Fruit fly (Drosophila melanogaster) whole organism, embryonic: Measurements from ENCODE around the gene CG1213.

Experiments used
- Adf1 ChIP-seq: fragments of 200-800 bp; sonication (Bioruptor generic); IDR thresholded peaks from 2 replicates; pipeline ENCODE4 v1.3.6; 2022; ENCODE audit warnings: missing biosample characterization, missing genetic modification characterization
- CG10431 ChIP-seq: fragments of 200-800 bp; sonication (Bioruptor generic); optimal IDR thresholded peaks from 3 replicates; lab custom pipeline; 2018; ENCODE audit warnings: missing biosample characterization, mild to moderate bottlenecking, missing genetic modification characterization
- CG12391 ChIP-seq: fragments of 200-800 bp; sonication (Bioruptor generic); optimal IDR thresholded peaks from 3 replicates; lab custom pipeline; 2018; ENCODE audit warnings: missing biosample characterization, mild to moderate bottlenecking, missing genetic modification characterization, moderate library complexity
- CG13775 ChIP-seq: fragments of 200-800 bp; sonication (Bioruptor generic); optimal IDR thresholded peaks from 3 replicates; lab custom pipeline; 2017; ENCODE audit warnings: missing biosample characterization, mild to moderate bottlenecking, missing genetic modification characterization
- CG17361 ChIP-seq: fragments of 200-800 bp; sonication (Bioruptor generic); IDR thresholded peaks from 3 replicates; pipeline ENCODE4 v1.3.6; 2022; ENCODE audit warnings: missing biosample characterization, missing genetic modification characterization
- CG2678 ChIP-seq: fragments of 200-800 bp; sonication (Bioruptor generic); optimal IDR thresholded peaks from 3 replicates; lab custom pipeline; 2019; ENCODE audit warnings: missing biosample characterization, mild to moderate bottlenecking, missing genetic modification characterization, moderate library complexity
- CG30431 ChIP-seq: fragments of 200-800 bp; sonication (Bioruptor generic); optimal IDR thresholded peaks from 2 replicates; lab custom pipeline; 2017; ENCODE audit warnings: missing biosample characterization, missing genetic modification characterization
- CG3407 ChIP-seq: fragments of 200-800 bp; sonication (Bioruptor generic); optimal IDR thresholded peaks from 2 replicates; lab custom pipeline; 2018; ENCODE audit warnings: missing biosample characterization, mild to moderate bottlenecking, missing genetic modification characterization
- CG6765 ChIP-seq: fragments of 200-800 bp; sonication (Bioruptor generic); optimal IDR thresholded peaks from 3 replicates; lab custom pipeline; 2017; ENCODE audit warnings: missing biosample characterization, mild to moderate bottlenecking, missing genetic modification characterization
- CG6791 ChIP-seq: fragments of 200-800 bp; sonication (Bioruptor generic); IDR thresholded peaks from 3 replicates; pipeline ENCODE4 v1.3.6; 2022; ENCODE audit warnings: missing biosample characterization, missing genetic modification characterization; ENCODE audit not compliant: partially characterized antibody
- CG7786 ChIP-seq: fragments of 200-800 bp; sonication (Bioruptor generic); optimal IDR thresholded peaks from 2 replicates; lab custom pipeline; 2016; ENCODE audit warnings: missing biosample characterization, missing genetic modification characterization
- CG8290 ChIP-seq, 3 experiments: fragments of 200-800 bp; sonication (Bioruptor generic); optimal IDR thresholded peaks; 2 replicates each; lab custom pipeline; 2016 to 2019; ENCODE audit warnings: missing biosample characterization in 3 of 3, missing genetic modification characterization in 3 of 3, mild to moderate bottlenecking in 2 of 3, moderate library complexity in 1 of 3
- CG8924 ChIP-seq: fragments of 200-800 bp; optimal IDR thresholded peaks from 3 replicates; lab custom pipeline; 2019; ENCODE audit warnings: missing biosample characterization, mild to moderate bottlenecking, missing genetic modification characterization, moderate library complexity
- Doc2 ChIP-seq: fragments of 200-800 bp; sonication (Bioruptor generic); IDR thresholded peaks from 2 replicates; pipeline ENCODE4 v1.3.6; 2022; ENCODE audit warnings: missing biosample characterization, missing genetic modification characterization
- Eip74EF ChIP-seq, 2 experiments: fragments of 200-800 bp in 1 of 2; fragments of >200 bp in 1 of 2; sonication (Bioruptor generic) in 1 of 2; optimal IDR thresholded peaks; 2 replicates each; lab custom pipeline; 2017 to 2019; ENCODE audit warnings: missing biosample characterization in 2 of 2, missing genetic modification characterization in 2 of 2, mild to moderate bottlenecking in 1 of 2, moderate library complexity in 1 of 2
- HHEX ChIP-seq: fragments of 200-800 bp; sonication (Bioruptor generic); optimal IDR thresholded peaks from 3 replicates; lab custom pipeline; 2017; ENCODE audit warnings: missing biosample characterization, mild to moderate bottlenecking, missing genetic modification characterization, missing genetic modification reagents
- MTF-1 ChIP-seq: fragments of 200-800 bp; sonication (Bioruptor generic); optimal IDR thresholded peaks from 2 replicates; lab custom pipeline; 2018; ENCODE audit warnings: missing biosample characterization, mild to moderate bottlenecking, missing genetic modification characterization, borderline replicate concordance
- Oaz ChIP-seq: fragments of 200-800 bp; sonication (Bioruptor generic); IDR thresholded peaks from 2 replicates; pipeline ENCODE4 v1.3.6; 2022; ENCODE audit warnings: missing biosample characterization, missing genetic modification characterization
- Poxn ChIP-seq: fragments of 200-800 bp; sonication (Bioruptor generic); IDR thresholded peaks from 2 replicates; pipeline ENCODE4 v1.3.6; 2022; ENCODE audit warnings: missing biosample characterization, missing genetic modification characterization
- Sin3A ChIP-seq: fragments of >200 bp; optimal IDR thresholded peaks from 2 replicates; lab custom pipeline; 2018
- Sry-δ ChIP-seq: fragments of 200-800 bp; sonication (Bioruptor generic); optimal IDR thresholded peaks from 2 replicates; lab custom pipeline; 2016; ENCODE audit warnings: missing biosample characterization, missing genetic modification characterization
- ab ChIP-seq: fragments of 200-800 bp; sonication (Bioruptor generic); optimal IDR thresholded peaks from 2 replicates; lab custom pipeline; 2016; ENCODE audit warnings: missing biosample characterization, missing genetic modification characterization
- al ChIP-seq: fragments of 200-800 bp; sonication (Bioruptor generic); IDR thresholded peaks from 2 replicates; pipeline ENCODE4 v1.3.6; 2022; ENCODE audit warnings: missing biosample characterization, missing genetic modification characterization
- ash1 ChIP-seq: fragments of 200-800 bp; sonication (Bioruptor generic); optimal IDR thresholded peaks from 2 replicates; lab custom pipeline; 2018; ENCODE audit warnings: missing biosample characterization, mild to moderate bottlenecking, missing genetic modification characterization
- az2 ChIP-seq: fragments of 200-800 bp; sonication (Bioruptor generic); optimal IDR thresholded peaks from 3 replicates; lab custom pipeline; 2016; ENCODE audit warnings: missing biosample characterization, missing genetic modification characterization
- bab2 ChIP-seq: fragments of 200-800 bp; sonication (Bioruptor generic); optimal IDR thresholded peaks from 2 replicates; lab custom pipeline; 2016; ENCODE audit warnings: missing biosample characterization, missing genetic modification characterization
- bigmax ChIP-seq: fragments of 200-800 bp; sonication (Bioruptor generic); optimal IDR thresholded peaks from 2 replicates; lab custom pipeline; 2018; ENCODE audit warnings: missing biosample characterization, mild to moderate bottlenecking, missing genetic modification characterization
- cas ChIP-seq: fragments of 200-800 bp; sonication (Bioruptor generic); IDR thresholded peaks from 2 replicates; pipeline ENCODE4 v1.3.6; 2022; ENCODE audit warnings: missing biosample characterization, missing genetic modification characterization
- chinmo ChIP-seq: fragments of 200-800 bp; sonication (Bioruptor generic); IDR thresholded peaks from 4 replicates; pipeline ENCODE4 v1.3.6; 2022; ENCODE audit warnings: missing biosample characterization, missing genetic modification characterization; ENCODE audit not compliant: partially characterized antibody
- da ChIP-seq: fragments of 200-800 bp; sonication (Bioruptor generic); optimal IDR thresholded peaks from 2 replicates; lab custom pipeline; 2016; ENCODE audit warnings: missing biosample characterization, missing genetic modification characterization
- dmrt11E ChIP-seq: fragments of 200-800 bp; sonication (Bioruptor generic); optimal IDR thresholded peaks from 3 replicates; lab custom pipeline; 2018; ENCODE audit warnings: missing biosample characterization, mild to moderate bottlenecking, missing genetic modification characterization, moderate library complexity
- eve ChIP-seq, 2 experiments: fragments of >200 bp; optimal IDR thresholded peaks; 2 replicates each; lab custom pipeline; 2017; ENCODE audit warnings: missing biosample characterization in 2 of 2, missing genetic modification characterization in 2 of 2
- exex ChIP-seq: fragments of 200-800 bp; sonication (Bioruptor generic); optimal IDR thresholded peaks from 4 replicates; lab custom pipeline; 2018; ENCODE audit warnings: missing biosample characterization, mild to moderate bottlenecking, missing genetic modification characterization, moderate library complexity
- fd102C ChIP-seq: fragments of 200-800 bp; sonication (Bioruptor generic); optimal IDR thresholded peaks from 2 replicates; lab custom pipeline; 2018; ENCODE audit warnings: missing biosample characterization, mild to moderate bottlenecking, missing genetic modification characterization, moderate library complexity
- gcm ChIP-seq: fragments of 200-800 bp; sonication (Bioruptor generic); optimal IDR thresholded peaks from 2 replicates; lab custom pipeline; 2019; ENCODE audit warnings: missing biosample characterization, mild to moderate bottlenecking, missing genetic modification characterization, moderate library complexity
- gcm2 ChIP-seq: fragments of 200-800 bp; sonication (Bioruptor generic); optimal IDR thresholded peaks from 2 replicates; lab custom pipeline; 2016; ENCODE audit warnings: missing biosample characterization, missing genetic modification characterization
- grn ChIP-seq: fragments of 200-800 bp; sonication (Bioruptor generic); optimal IDR thresholded peaks from 3 replicates; lab custom pipeline; 2017; ENCODE audit warnings: missing biosample characterization, missing genetic modification characterization
- gro ChIP-seq: fragments of 200-800 bp; sonication (Bioruptor generic); optimal IDR thresholded peaks from 2 replicates; lab custom pipeline; 2016; ENCODE audit warnings: missing biosample characterization, missing genetic modification characterization
- gsb ChIP-seq: fragments of 200-800 bp; sonication (Bioruptor generic); IDR thresholded peaks from 2 replicates; pipeline ENCODE4 v1.3.6; 2022; ENCODE audit warnings: missing biosample characterization, missing genetic modification characterization
- h ChIP-seq: fragments of >200 bp; optimal IDR thresholded peaks from 2 replicates; lab custom pipeline; 2017
- jigr1 ChIP-seq: fragments of 200-800 bp; sonication (Bioruptor generic); IDR thresholded peaks from 3 replicates; pipeline ENCODE4 v1.3.6; 2022; ENCODE audit warnings: missing biosample characterization, missing genetic modification characterization
- lov ChIP-seq, 2 experiments: fragments of 200-800 bp in 1 of 2; fragments of >200 bp in 1 of 2; sonication (Bioruptor generic) in 1 of 2; IDR thresholded peaks in 1 of 2; optimal IDR thresholded peaks in 1 of 2; 2 replicates in 1 of 2; 3 replicates in 1 of 2; pipeline versions ENCODE4 v1.3.6 to Lab custom; 2017 to 2022; ENCODE audit warnings: missing biosample characterization in 1 of 2, missing genetic modification characterization in 1 of 2
- nom ChIP-seq: fragments of 200-800 bp; sonication (Bioruptor generic); optimal IDR thresholded peaks from 2 replicates; lab custom pipeline; 2017; ENCODE audit warnings: missing biosample characterization, missing genetic modification characterization, mild to moderate bottlenecking, moderate library complexity, missing genetic modification reagents
- odd ChIP-seq: fragments of 200-800 bp; sonication (Bioruptor generic); optimal IDR thresholded peaks from 2 replicates; lab custom pipeline; 2017; ENCODE audit warnings: missing biosample characterization, mild to moderate bottlenecking, missing genetic modification characterization
- pfk ChIP-seq: fragments of 200-800 bp; sonication (Bioruptor generic); optimal IDR thresholded peaks from 2 replicates; lab custom pipeline; 2018; ENCODE audit warnings: missing biosample characterization, mild to moderate bottlenecking, missing genetic modification characterization, moderate library complexity
- schlank ChIP-seq: fragments of 200-800 bp; sonication (Bioruptor generic); optimal IDR thresholded peaks from 2 replicates; lab custom pipeline; 2018; ENCODE audit warnings: missing biosample characterization, mild to moderate bottlenecking, missing genetic modification characterization
- sisA ChIP-seq: fragments of 200-800 bp; sonication (Bioruptor generic); IDR thresholded peaks from 2 replicates; pipeline ENCODE4 v1.3.6; 2022; ENCODE audit warnings: missing biosample characterization, missing genetic modification characterization
- wdn ChIP-seq: fragments of 200-800 bp; sonication (Bioruptor generic); IDR thresholded peaks from 2 replicates; pipeline ENCODE4 v1.3.6; 2022; ENCODE audit warnings: missing biosample characterization, missing genetic modification characterization
- zen2 ChIP-seq: fragments of 200-800 bp; sonication (Bioruptor generic); IDR thresholded peaks from 3 replicates; pipeline ENCODE4 v1.3.6; 2022; ENCODE audit warnings: missing biosample characterization, missing genetic modification characterization; ENCODE audit not compliant: partially characterized antibody

Gene CG1213

DNA sequence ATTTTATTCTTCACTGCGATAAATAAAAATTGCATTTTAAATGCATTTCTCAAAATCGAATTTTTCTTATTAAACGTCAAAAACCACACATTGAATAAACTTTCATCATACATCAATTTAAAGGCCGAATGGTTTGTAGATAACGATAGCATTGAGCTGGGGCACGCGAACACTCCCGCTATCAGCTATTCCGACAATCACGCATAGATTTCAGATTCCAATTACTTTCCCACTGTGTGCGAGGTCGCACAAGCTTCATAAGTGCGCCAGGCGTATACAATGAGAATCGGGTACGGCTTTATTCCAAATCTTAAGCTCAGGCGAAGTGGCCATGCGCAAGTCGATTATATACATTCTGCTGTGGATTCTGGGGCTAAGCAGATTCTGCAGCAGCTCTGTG lies 19.2 kb upstream of the CG1213 start, which contains the start of gene CG46303 (continued):
- TF ChIP-seq pfk (GFP tag; lab: Kevin White, UChicago) = no peak
- TF ChIP-seq exex (tag; lab: Kevin White, UChicago) = peak; percentile 81
- TF ChIP-seq zen2 = no peak
- no peak for TF ChIP-seq gcm2

DNA sequence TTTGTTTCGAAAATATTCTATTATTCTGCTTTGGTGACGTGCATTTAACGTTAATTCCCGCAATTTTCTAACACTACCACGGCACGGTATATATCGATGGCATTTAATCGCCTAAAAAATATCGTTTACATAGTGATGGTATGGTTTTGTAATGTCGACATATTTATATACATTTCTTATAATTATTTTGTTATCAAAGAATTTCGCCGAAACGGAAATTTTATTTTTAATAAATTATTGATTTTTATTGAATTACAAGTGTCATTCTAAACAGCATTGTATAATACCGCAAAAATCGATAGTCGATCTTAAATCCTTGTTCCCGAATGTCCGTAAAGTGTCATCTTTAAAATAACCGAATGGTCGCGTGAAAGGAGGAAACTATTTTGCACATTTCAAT lies 16.5 kb upstream of the CG1213 start, which contains the start of the genes Sec20 and dgrn:
Gene Sec20 (minus strand): TSS at position 77 of the 400 bp plus-strand sequence.
Gene dgrn (plus strand): TSS at position 160 of the 400 bp plus-strand sequence.
- TF ChIP-seq CG13775 (GFP tag; lab: Kevin White, UChicago) = peak; percentile 77
- no peak for TF ChIP-seq eve (GFP tag; optimal IDR thresholded peaks at IDR 0.05; lab: Kevin White, UChicago)
- TF ChIP-seq bab2 (GFP tag; lab: Kevin White, UChicago) = peak; percentile 21
- TF ChIP-seq ash1 (GFP tag; lab: Kevin White, UChicago) = no peak
- TF ChIP-seq gro = peak; percentile 6
- no peak for TF ChIP-seq ab (GFP tag; lab: Kevin White, UChicago)
- no peak for TF ChIP-seq wdn (GFP tag; lab: Robert Waterston, UW)
- peak; percentile 92 for TF ChIP-seq Sry-δ (GFP tag; lab: Kevin White, UChicago)
- TF ChIP-seq CG2678 = no peak
- peak; percentile 25 for TF ChIP-seq CG3407 (GFP tag; lab: Kevin White, UChicago)
- peak; percentile 70 for TF ChIP-seq az2
- peak; percentile 45 for TF ChIP-seq Adf1 (GFP tag; lab: Robert Waterston, UW)
- TF ChIP-seq nom (GFP tag; lab: Kevin White, UChicago) = no peak
- TF ChIP-seq Poxn (GFP tag; lab: Robert Waterston, UW) = no peak
- peak; percentile 92 for TF ChIP-seq CG6791 (GFP tag; lab: Robert Waterston, UW)
- no peak for TF ChIP-seq Oaz (GFP tag; lab: Robert Waterston, UW)
- peak; percentile 82 for TF ChIP-seq CG17361 (GFP tag; lab: Robert Waterston, UW)
- TF ChIP-seq CG10431 (GFP tag; lab: Kevin White, UChicago) = no peak
- peak; percentile 15 for TF ChIP-seq fd102C (GFP tag; lab: Kevin White, UChicago)
- TF ChIP-seq MTF-1 (GFP tag; lab: Kevin White, UChicago) = no peak
- TF ChIP-seq chinmo = peak; percentile 85; the same call in 3 of the 4 replicates
- TF ChIP-seq Eip74EF (GFP tag; optimal IDR thresholded peaks at IDR 0.05; lab: Kevin White, UChicago) = no peak
- peak; percentile 73 for TF ChIP-seq CG8924 (tag; lab: Kevin White, UChicago)
- TF ChIP-seq dmrt11E (tag; lab: Kevin White, UChicago) = peak; percentile 75
- no peak for TF ChIP-seq Doc2 (GFP tag; lab: Robert Waterston, UW)
- no peak for TF ChIP-seq gsb (GFP tag; lab: Robert Waterston, UW)
- no peak for TF ChIP-seq da (GFP tag; lab: Kevin White, UChicago)
- no peak for TF ChIP-seq schlank
- no peak for TF ChIP-seq CG30431 (GFP tag; lab: Kevin White, UChicago)
- TF ChIP-seq CG8290 (GFP tag; optimal IDR thresholded peaks at IDR 0.05; lab: Kevin White, UChicago) = peak; percentile 69
- no peak for TF ChIP-seq CG8290 (tag; optimal IDR thresholded peaks at IDR 0.05; lab: Kevin White, UChicago)
- no peak for TF ChIP-seq lov (optimal IDR thresholded peaks at IDR 0.05; lab: Kevin White, UChicago)
- no peak for TF ChIP-seq lov (GFP tag; IDR thresholded peaks at IDR 0.05; lab: Robert Waterston, UW)
- TF ChIP-seq bigmax (GFP tag; lab: Kevin White, UChicago) = no peak
- no peak for TF ChIP-seq odd (GFP tag; lab: Kevin White, UChicago)
- TF ChIP-seq gcm (GFP tag; lab: Kevin White, UChicago) = peak; percentile 61
- peak; percentile 47; the same call in 1 of the 2 replicates for TF ChIP-seq al (GFP tag; lab: Robert Waterston, UW)
- TF ChIP-seq CG6765 = peak; percentile 9
- no peak for TF ChIP-seq h (lab: Kevin White, UChicago)
- peak; percentile 39 for TF ChIP-seq CG7786 (GFP tag; lab: Kevin White, UChicago)
- peak; percentile 88 for TF ChIP-seq CG12391 (tag; lab: Kevin White, UChicago)
- TF ChIP-seq grn = no peak
- TF ChIP-seq HHEX (GFP tag; lab: Kevin White, UChicago) = peak; percentile 7
- TF ChIP-seq cas (GFP tag; lab: Robert Waterston, UW) = no peak
- TF ChIP-seq jigr1 = no peak
- TF ChIP-seq Sin3A = peak; percentile 40
- peak; percentile 60 for TF ChIP-seq sisA (GFP tag; lab: Robert Waterston, UW)
